Fruit fly (Drosophila melanogaster) whole organism, embryonic: ENCODE measurements around the gene CG7601.

Experiments
- Aef1 ChIP-seq: fragments of 200-800 bp; sonication (Bioruptor generic); IDR thresholded peaks from 3 replicates; pipeline ENCODE4 v1.3.6; 2022; ENCODE audit warnings: missing biosample characterization, missing genetic modification characterization
- Asciz ChIP-seq: fragments of 200-800 bp; sonication (Bioruptor generic); optimal IDR thresholded peaks from 2 replicates; lab custom pipeline; 2017; ENCODE audit warnings: missing biosample characterization, mild to moderate bottlenecking, missing genetic modification characterization, missing genetic modification reagents
- Atf6 ChIP-seq: fragments of 200-800 bp; sonication (Bioruptor generic); IDR thresholded peaks from 2 replicates; pipeline ENCODE4 v1.3.6; 2022; ENCODE audit warnings: missing biosample characterization, missing genetic modification characterization
- Awh ChIP-seq: fragments of 200-800 bp; sonication (Bioruptor generic); IDR thresholded peaks from 2 replicates; pipeline ENCODE4, ENCODE4 v1.3.6; 2022; ENCODE audit warnings: missing biosample characterization, missing genetic modification characterization
- Bdp1 ChIP-seq: fragments of 200-800 bp; sonication (Bioruptor generic); optimal IDR thresholded peaks from 3 replicates; lab custom pipeline; 2016; ENCODE audit warnings: missing biosample characterization, missing genetic modification characterization
- CG10274 ChIP-seq: fragments of 200-800 bp; sonication (Bioruptor generic); optimal IDR thresholded peaks from 3 replicates; lab custom pipeline; 2017; ENCODE audit warnings: missing biosample characterization, mild to moderate bottlenecking, missing genetic modification characterization
- CG10979 ChIP-seq: fragments of 200-800 bp; sonication (Bioruptor generic); optimal IDR thresholded peaks from 2 replicates; lab custom pipeline; 2018; ENCODE audit warnings: missing biosample characterization, mild to moderate bottlenecking, missing genetic modification characterization, moderate library complexity
- CG12299 ChIP-seq: fragments of 200-800 bp; sonication (Bioruptor generic); optimal IDR thresholded peaks from 2 replicates; lab custom pipeline; 2018; ENCODE audit warnings: missing biosample characterization, mild to moderate bottlenecking, missing genetic modification characterization
- CG14965 ChIP-seq: fragments of 200-800 bp; sonication (Bioruptor generic); optimal IDR thresholded peaks from 2 replicates; lab custom pipeline; 2016; ENCODE audit warnings: missing biosample characterization, missing genetic modification characterization, borderline replicate concordance
- CG17361 ChIP-seq: fragments of 200-800 bp; sonication (Bioruptor generic); IDR thresholded peaks from 3 replicates; pipeline ENCODE4 v1.3.6; 2022; ENCODE audit warnings: missing biosample characterization, missing genetic modification characterization
- CG17385 ChIP-seq: fragments of 200-800 bp; sonication (Bioruptor generic); optimal IDR thresholded peaks from 3 replicates; lab custom pipeline; 2018; ENCODE audit warnings: missing biosample characterization, mild to moderate bottlenecking, missing genetic modification characterization
- CG17612 ChIP-seq: fragments of 200-800 bp; sonication (Bioruptor generic); IDR thresholded peaks from 2 replicates; pipeline ENCODE4 v1.3.6; 2022; ENCODE audit warnings: missing biosample characterization, missing genetic modification characterization
- CG33557 ChIP-seq: fragments of 200-800 bp; sonication (Bioruptor generic); optimal IDR thresholded peaks from 2 replicates; lab custom pipeline; 2019; ENCODE audit warnings: missing biosample characterization, mild to moderate bottlenecking, missing genetic modification characterization, moderate library complexity
- CG3726 ChIP-seq: fragments of 200-800 bp; sonication (Bioruptor generic); IDR thresholded peaks from 3 replicates; pipeline ENCODE4, ENCODE4 v1.3.6; 2022; ENCODE audit warnings: missing biosample characterization, missing genetic modification characterization
- CG5180 ChIP-seq: fragments of 200-800 bp; sonication (Bioruptor generic); optimal IDR thresholded peaks from 3 replicates; lab custom pipeline; 2017; ENCODE audit warnings: missing biosample characterization, missing genetic modification characterization, mild to moderate bottlenecking, moderate library complexity, missing genetic modification reagents
- CG6175 ChIP-seq: fragments of 200-800 bp; sonication (Bioruptor generic); IDR thresholded peaks from 3 replicates; pipeline ENCODE4 v1.3.6; 2022; ENCODE audit warnings: missing biosample characterization, missing genetic modification characterization
- CG6272 ChIP-seq: fragments of 200-800 bp; sonication (Bioruptor generic); IDR thresholded peaks from 2 replicates; pipeline ENCODE4 v1.3.6; 2022; ENCODE audit warnings: missing biosample characterization, missing genetic modification characterization
- CG7372 ChIP-seq: fragments of 200-800 bp; sonication (Bioruptor generic); IDR thresholded peaks from 2 replicates; pipeline ENCODE4 v1.3.6; 2022; ENCODE audit warnings: missing biosample characterization, missing genetic modification characterization
- CG8924 ChIP-seq: fragments of 200-800 bp; optimal IDR thresholded peaks from 3 replicates; lab custom pipeline; 2019; ENCODE audit warnings: missing biosample characterization, mild to moderate bottlenecking, missing genetic modification characterization, moderate library complexity
- CTCF ChIP-seq: fragments of 200-800 bp; sonication (Bioruptor generic); optimal IDR thresholded peaks from 2 replicates; lab custom pipeline; 2017; ENCODE audit warnings: missing biosample characterization, mild to moderate bottlenecking, missing genetic modification characterization, moderate library complexity
- CrebB ChIP-seq: fragments of 200-800 bp; sonication (Bioruptor generic); optimal IDR thresholded peaks from 3 replicates; lab custom pipeline; 2018; ENCODE audit warnings: missing biosample characterization, mild to moderate bottlenecking, missing genetic modification characterization
- Dbx ChIP-seq: fragments of 200-800 bp; sonication (Bioruptor generic); IDR thresholded peaks from 3 replicates; pipeline ENCODE4 v1.3.6; 2022; ENCODE audit warnings: missing biosample characterization, missing genetic modification characterization
- Dek ChIP-seq: fragments of 200-800 bp; sonication (Bioruptor generic); optimal IDR thresholded peaks from 3 replicates; lab custom pipeline; 2019; ENCODE audit warnings: missing biosample characterization, mild to moderate bottlenecking, missing genetic modification characterization, moderate library complexity
- Drgx ChIP-seq: fragments of 200-800 bp; sonication (Bioruptor generic); IDR thresholded peaks from 2 replicates; pipeline ENCODE4 v1.3.6; 2022; ENCODE audit warnings: missing biosample characterization, missing genetic modification characterization
- E2f1 ChIP-seq: fragments of 200-800 bp; sonication (Bioruptor generic); IDR thresholded peaks from 2 replicates; pipeline ENCODE4 v1.3.6; 2022; ENCODE audit warnings: missing biosample characterization, missing genetic modification characterization
- HLH3B ChIP-seq: fragments of 200-800 bp; sonication (Bioruptor generic); IDR thresholded peaks from 2 replicates; pipeline ENCODE4 v1.3.6; 2022; ENCODE audit warnings: missing biosample characterization, missing genetic modification characterization
- Hmx ChIP-seq: fragments of 200-800 bp; sonication (Bioruptor generic); optimal IDR thresholded peaks from 2 replicates; lab custom pipeline; 2016; ENCODE audit warnings: missing biosample characterization, missing genetic modification characterization
- Hr78 ChIP-seq, 2 experiments: fragments of 200-800 bp in 1 of 2; fragments of >200 bp in 1 of 2; sonication (Bioruptor generic) in 1 of 2; optimal IDR thresholded peaks; 2 replicates each; lab custom pipeline; 2017 to 2019; ENCODE audit warnings: missing biosample characterization in 2 of 2, missing genetic modification characterization in 2 of 2, mild to moderate bottlenecking in 1 of 2, moderate library complexity in 1 of 2
- Hsf ChIP-seq: fragments of 200-800 bp; sonication (Bioruptor generic); optimal IDR thresholded peaks from 3 replicates; lab custom pipeline; 2016; ENCODE audit warnings: missing biosample characterization, missing genetic modification characterization
- NfI ChIP-seq: fragments of 200-800 bp; sonication (Bioruptor generic); optimal IDR thresholded peaks from 3 replicates; lab custom pipeline; 2018; ENCODE audit warnings: missing biosample characterization, mild to moderate bottlenecking, missing genetic modification characterization, moderate library complexity
- Poxn ChIP-seq: fragments of 200-800 bp; sonication (Bioruptor generic); IDR thresholded peaks from 2 replicates; pipeline ENCODE4 v1.3.6; 2022; ENCODE audit warnings: missing biosample characterization, missing genetic modification characterization
- Scr ChIP-seq: fragments of 200-800 bp; sonication (Bioruptor generic); IDR thresholded peaks from 2 replicates; pipeline ENCODE4 v1.3.6; 2022; ENCODE audit warnings: missing biosample characterization, missing genetic modification characterization; ENCODE audit not compliant: partially characterized antibody
- aop ChIP-seq: fragments of 200-800 bp; sonication (Bioruptor generic); IDR thresholded peaks from 2 replicates; pipeline ENCODE4 v1.3.6; 2022; ENCODE audit warnings: missing biosample characterization, missing genetic modification characterization
- ara ChIP-seq: fragments of 200-800 bp; sonication (Bioruptor generic); IDR thresholded peaks from 2 replicates; pipeline ENCODE4 v1.3.6; 2022; ENCODE audit warnings: missing biosample characterization, missing genetic modification characterization
- crp ChIP-seq, 2 experiments: fragments of 200-800 bp; sonication (Bioruptor generic); optimal IDR thresholded peaks; 2 replicates in 1 of 2; 3 replicates in 1 of 2; lab custom pipeline; 2017; ENCODE audit warnings: missing biosample characterization in 2 of 2, missing genetic modification characterization in 2 of 2, mild to moderate bottlenecking in 1 of 2, moderate library complexity in 1 of 2
- fd96Cb ChIP-seq: fragments of 200-800 bp; sonication (Bioruptor generic); optimal IDR thresholded peaks from 2 replicates; lab custom pipeline; 2018; ENCODE audit warnings: missing biosample characterization, mild to moderate bottlenecking, missing genetic modification characterization, moderate library complexity
- fu2 ChIP-seq: fragments of 200-800 bp; sonication (Bioruptor generic); optimal IDR thresholded peaks from 2 replicates; lab custom pipeline; 2016; ENCODE audit warnings: missing biosample characterization, missing genetic modification characterization
- gcm ChIP-seq: fragments of 200-800 bp; sonication (Bioruptor generic); optimal IDR thresholded peaks from 2 replicates; lab custom pipeline; 2019; ENCODE audit warnings: missing biosample characterization, mild to moderate bottlenecking, missing genetic modification characterization, moderate library complexity
- grn ChIP-seq: fragments of 200-800 bp; sonication (Bioruptor generic); optimal IDR thresholded peaks from 3 replicates; lab custom pipeline; 2017; ENCODE audit warnings: missing biosample characterization, missing genetic modification characterization
- gsb-n ChIP-seq: fragments of 200-800 bp; sonication (Bioruptor generic); optimal IDR thresholded peaks from 3 replicates; lab custom pipeline; 2018; ENCODE audit warnings: missing biosample characterization, mild to moderate bottlenecking, missing genetic modification characterization
- jing ChIP-seq: fragments of 200-800 bp; sonication (Bioruptor generic); optimal IDR thresholded peaks from 2 replicates; lab custom pipeline; 2018; ENCODE audit warnings: missing biosample characterization, mild to moderate bottlenecking, missing genetic modification characterization
- nerfin-1 ChIP-seq: fragments of 200-800 bp; sonication (Bioruptor generic); optimal IDR thresholded peaks from 3 replicates; lab custom pipeline; 2019; ENCODE audit warnings: missing biosample characterization, mild to moderate bottlenecking, missing genetic modification characterization, moderate library complexity
- nmo ChIP-seq: fragments of 200-800 bp; sonication (Bioruptor generic); optimal IDR thresholded peaks from 2 replicates; lab custom pipeline; 2018; ENCODE audit warnings: missing biosample characterization, mild to moderate bottlenecking, missing genetic modification characterization, moderate library complexity
- pita ChIP-seq: fragments of 200-800 bp; sonication (Bioruptor generic); optimal IDR thresholded peaks from 2 replicates; lab custom pipeline; 2017; ENCODE audit warnings: missing biosample characterization, mild to moderate bottlenecking, missing genetic modification characterization
- rib ChIP-seq: fragments of 200-800 bp; sonication (Bioruptor generic); IDR thresholded peaks from 2 replicates; pipeline ENCODE4 v1.3.6; 2022; ENCODE audit warnings: missing biosample characterization, missing genetic modification characterization
- sna ChIP-seq: fragments of 200-800 bp; sonication (Bioruptor generic); IDR thresholded peaks from 2 replicates; pipeline ENCODE4 v1.3.6; 2022; ENCODE audit warnings: missing biosample characterization, missing genetic modification characterization; ENCODE audit not compliant: partially characterized antibody
- tgo ChIP-seq: fragments of 200-800 bp; sonication (Bioruptor generic); IDR thresholded peaks from 3 replicates; pipeline ENCODE4 v1.3.6; 2022; ENCODE audit warnings: missing biosample characterization, missing genetic modification characterization
- tin ChIP-seq: fragments of 200-800 bp; sonication (Bioruptor generic); optimal IDR thresholded peaks from 3 replicates; lab custom pipeline; 2016; ENCODE audit warnings: missing biosample characterization, missing genetic modification characterization
- twi ChIP-seq: fragments of 200-800 bp; optimal IDR thresholded peaks from 2 replicates; lab custom pipeline; 2019; ENCODE audit warnings: missing biosample characterization, mild to moderate bottlenecking, missing genetic modification characterization, moderate library complexity
- wdn ChIP-seq: fragments of 200-800 bp; sonication (Bioruptor generic); IDR thresholded peaks from 2 replicates; pipeline ENCODE4 v1.3.6; 2022; ENCODE audit warnings: missing biosample characterization, missing genetic modification characterization
- z ChIP-seq: fragments of 200-800 bp; sonication (Bioruptor generic); IDR thresholded peaks from 3 replicates; pipeline ENCODE4 v1.3.6; 2022; ENCODE audit warnings: missing biosample characterization, missing genetic modification characterization

Gene CG7601

dm6 chr3R:29736678-29737093, at the start of gene CG7601, which contains the start of gene CIA30 (continued):
- TF ChIP-seq CG10274 (GFP tag; lab: Kevin White, UChicago) (peak; percentile 92), Hr78 (GFP tag; optimal IDR thresholded peaks at IDR 0.05; lab: Kevin White, UChicago) (peak in 1 of 2 experiments; percentile 94), Atf6 (GFP tag; lab: Robert Waterston, UW) (peak; percentile 100), Dek (tag; lab: Kevin White, UChicago) (peak; percentile 98), CG6272 (GFP tag; lab: Robert Waterston, UW) (peak; percentile 100), Bdp1 (GFP tag; lab: Kevin White, UChicago) (peak; percentile 93), CG33557 (GFP tag; lab: Kevin White, UChicago) (peak; percentile 91), Hmx (GFP tag; lab: Kevin White, UChicago) (peak; percentile 96), twi (tag; lab: Kevin White, UChicago) (no peak), pita (GFP tag; lab: Kevin White, UChicago) (no peak), tgo (peak; percentile 100), aop (GFP tag; lab: Robert Waterston, UW) (peak; percentile 100), CG12299 (tag; lab: Kevin White, UChicago) (peak; percentile 96), CTCF (GFP tag; lab: Kevin White, UChicago) (peak; percentile 63), sna (GFP tag; lab: Robert Waterston, UW) (no peak), NfI (GFP tag; lab: Kevin White, UChicago) (peak; percentile 97), CG17361 (GFP tag; lab: Robert Waterston, UW) (peak; percentile 96), ara (GFP tag; lab: Robert Waterston, UW) (peak; percentile 100), jing (GFP tag; lab: Kevin White, UChicago) (peak; percentile 91), CG8924 (tag; lab: Kevin White, UChicago) (peak; percentile 97), fd96Cb (tag; lab: Kevin White, UChicago) (peak; percentile 99), CG14965 (GFP tag; lab: Kevin White, UChicago) (peak; percentile 92), rib (peak; percentile 99), CG6175 (peak; percentile 100), Dbx (peak; percentile 100), CG3726 (peak; percentile 100), Drgx (GFP tag; lab: Robert Waterston, UW) (peak; percentile 100), Scr (GFP tag; lab: Robert Waterston, UW) (peak; percentile 29; the same call in 1 of the 2 replicates), CG17612 (GFP tag; lab: Robert Waterston, UW) (peak; percentile 100), CG10979 (tag; lab: Kevin White, UChicago) (peak; percentile 97), nerfin-1 (tag; lab: Kevin White, UChicago) (peak; percentile 95), wdn (GFP tag; lab: Robert Waterston, UW) (peak; percentile 100), gsb-n (tag; lab: Kevin White, UChicago) (peak; percentile 95), E2f1 (peak; percentile 100), Awh (GFP tag; lab: Robert Waterston, UW) (peak; percentile 100), crp (GFP tag; optimal IDR thresholded peaks at IDR 0.05; lab: Kevin White, UChicago) (peak; percentile 85 to 97), CG5180 (GFP tag; lab: Kevin White, UChicago) (peak; percentile 92), tin (GFP tag; lab: Kevin White, UChicago) (peak; percentile 99), z (GFP tag; lab: Robert Waterston, UW) (peak; percentile 90), nmo (GFP tag; lab: Kevin White, UChicago) (peak; percentile 99), Poxn (GFP tag; lab: Robert Waterston, UW) (peak; percentile 99), CrebB (tag; lab: Kevin White, UChicago) (peak; percentile 93), CG17385 (peak; percentile 91), CG7372 (GFP tag; lab: Robert Waterston, UW) (peak; percentile 100), Asciz (peak; percentile 95), fu2 (peak; percentile 98), HLH3B (GFP tag; lab: Robert Waterston, UW) (peak; percentile 100), gcm (GFP tag; lab: Kevin White, UChicago) (no peak), Hsf (GFP tag; lab: Kevin White, UChicago) (peak; percentile 99), Aef1 (GFP tag; lab: Robert Waterston, UW) (peak; percentile 100), grn (no peak)
